Worm (Caenorhabditis elegans): ENCODE results near the gene str-156.
"Not testable (repeated sequence)": the region's sequence is repeated elsewhere in the genome, so short reads cannot be mapped to it uniquely, and the experiment has no call there.

Gene str-156

ce11 chrIV:4945771-4946170 lies 32.6 kb downstream of the str-156 start, which contains the start of gene str-169 (continued):
- TF ChIP-seq ceh-58 (GFP tag; IDR thresholded peaks at IDR 0.05): no peak
- no peak for TF ChIP-seq dpff-1 (tag; optimal IDR thresholded peaks at IDR 0.05)
- TF ChIP-seq nfyb-1 (GFP tag; IDR thresholded peaks at IDR 0.05): no peak
- TF ChIP-seq efl-1 (GFP tag; optimal IDR thresholded peaks at IDR 0.05): no peak

ce11 chrIV:4949729-4950128 lies 36.5 kb downstream of the str-156 start:
- TF ChIP-seq rpc-1 (optimal IDR thresholded peaks at IDR 0.05) (peak; percentile 44), rpc-1 (tag; optimal IDR thresholded peaks at IDR 0.05) (peak; percentile 64), Y53G8AR.9 (GFP tag; conservative IDR thresholded peaks at IDR 0.05) (0 out of 2 replicates have a peak, but pooled peaks have one; percentile 50), snpc-4 (tag; optimal IDR thresholded peaks at IDR 0.05) (peak in 1 of 4 experiments; percentile 83), tbp1 (GFP tag; optimal IDR thresholded peaks at IDR 0.05) (peak; percentile 89), T07F8.4 (tag; optimal IDR thresholded peaks at IDR 0.05) (peak; percentile 16), B0261.1 (tag; optimal IDR thresholded peaks at IDR 0.05) (peak; percentile 69), rcor-1 (GFP tag; IDR thresholded peaks at IDR 0.05) (peak; percentile 24; the same call in 1 of the 2 replicates), ceh-100 (GFP tag; IDR thresholded peaks at IDR 0.05) (peak; percentile 58), madf-8 (GFP tag; conservative IDR thresholded peaks at IDR 0.05) (0 out of 2 replicates have a peak, but pooled peaks have one; percentile 18), bed-1 (GFP tag; IDR thresholded peaks at IDR 0.05) (peak; percentile 76; the same call in 1 of the 2 replicates), let-526 (GFP tag; IDR thresholded peaks at IDR 0.05) (0 out of 2 replicates have a peak, but pooled peaks have one; percentile 44)
- TF ChIP-seq snpc-4 (GFP tag; optimal IDR thresholded peaks at IDR 0.05): not testable (repeated sequence)

ce11 chrIV:4953887-4954286 lies 40.7 kb downstream of the str-156 start, which contains the start of gene str-163:
Gene str-163, plus strand, starts transcription at chrIV:4954187.
- no peak for TF ChIP-seq egrh-3 (GFP tag; IDR thresholded peaks at IDR 0.05)
- TF ChIP-seq snpc-1.1 (tag; optimal IDR thresholded peaks at IDR 0.05; ENCODE audit: insufficient read depth): no peak
- no peak for TF ChIP-seq egl-18 (GFP tag; IDR thresholded peaks at IDR 0.05)
- no peak for TF ChIP-seq ekl-4 (GFP tag; IDR thresholded peaks at IDR 0.05)
- no peak for TF ChIP-seq tlf-1 (GFP tag; optimal IDR thresholded peaks at IDR 0.05)
- TF ChIP-seq let-526 (GFP tag; IDR thresholded peaks at IDR 0.05): no peak
- no peak for TF ChIP-seq zfh-2 (GFP tag; conservative IDR thresholded peaks at IDR 0.05)
- no peak for TF ChIP-seq somi-1 (GFP tag; optimal IDR thresholded peaks at IDR 0.05)
- no peak for TF ChIP-seq aptf-3 (GFP tag; IDR thresholded peaks at IDR 0.05)
- TF ChIP-seq egl-44 (GFP tag; IDR thresholded peaks at IDR 0.05): no peak
- no peak for TF ChIP-seq madf-8 (GFP tag; conservative IDR thresholded peaks at IDR 0.05)
- TF ChIP-seq lsy-27 (tag; optimal IDR thresholded peaks at IDR 0.05; ENCODE audit: borderline replicate concordance, insufficient read depth): no peak
- no peak for TF ChIP-seq rpc-1 (optimal IDR thresholded peaks at IDR 0.05)
- TF ChIP-seq rpc-1 (tag; optimal IDR thresholded peaks at IDR 0.05): no peak
- no peak for TF ChIP-seq pbrm-1 (GFP tag; IDR thresholded peaks at IDR 0.05)
- TF ChIP-seq nfyb-1 (GFP tag; IDR thresholded peaks at IDR 0.05): no peak
- no peak for TF ChIP-seq B0336.3 (GFP tag; IDR thresholded peaks at IDR 0.05)

- TF ChIP-seq ets-4 (GFP tag; optimal IDR thresholded peaks at IDR 0.05) (no peak), die-1 (tag; optimal IDR thresholded peaks at IDR 0.05) (no peak), nfya-2 (GFP tag; IDR thresholded peaks at IDR 0.05) (no peak), efl-1 (GFP tag; optimal IDR thresholded peaks at IDR 0.05) (no peak), zfh-2 (GFP tag; conservative IDR thresholded peaks at IDR 0.05) (no peak), K12H6.12 (tag; optimal IDR thresholded peaks at IDR 0.05) (no peak)
These were observed 47.4 kb downstream of the str-156 start, which contains the start of gene str-164 for ce11 chrIV:4960623-4961022. Gene str-164, plus strand, starts transcription at chrIV:4960735.

All from whole organism, young adult.